Worm (Caenorhabditis elegans) whole organism, early embryonic: Measurements from ENCODE around the gene irld-25.

Source experiments
- B0310.2 ChIP-seq: sonication (generic microtip); optimal IDR thresholded peaks from 2 replicates; lab custom pipeline; 2016; ENCODE audit warnings: mild to moderate bottlenecking, missing genetic modification characterization, missing compliant biosample characterization
- ama-1 ChIP-seq: fragments of 150-350 bp; optimal IDR thresholded peaks from 2 replicates; lab custom pipeline; 2014
- ets-7 ChIP-seq: sonication (generic microtip); optimal IDR thresholded peaks from 2 replicates; lab custom pipeline; 2016; ENCODE audit warnings: missing genotype, missing genetic modification characterization, missing compliant biosample characterization
- flt-1 ChIP-seq: fragments of 200-800 bp; sonication (Bioruptor generic); IDR thresholded peaks from 2 replicates; pipeline ENCODE4 v1.3.6; 2022; ENCODE audit warnings: missing genetic modification characterization, missing compliant biosample characterization
- scrt-1 ChIP-seq: fragments of 200-800 bp; sonication (Bioruptor generic); IDR thresholded peaks from 2 replicates; pipeline ENCODE4 v1.3.6; 2022; ENCODE audit warnings: missing genetic modification characterization, missing compliant biosample characterization

- TF ChIP-seq ets-7 (tag; lab: Kevin White, UChicago) (no peak), scrt-1 (GFP tag; lab: Robert Waterston, UW) (no peak), flt-1 (GFP tag; lab: Robert Waterston, UW) (no peak), B0310.2 (tag; lab: Kevin White, UChicago) (no peak), ama-1 (lab: Kevin White, UChicago) (no peak)
Measured at ce11 chrV:15193909-15194308, 27.5 kb upstream of the irld-25 start, which contains the start of gene Y75B12B.13.
